Worm (Caenorhabditis elegans) whole organism, mixed stage, embryonic: ENCODE data around the gene srg-6.

Experiments
- blmp-1 ChIP-seq: fragments of 150-350 bp; optimal IDR thresholded peaks from 2 replicates; lab custom pipeline; 2014; ENCODE audit warnings: missing biosample characterization, missing genetic modification characterization
- ces-1 ChIP-seq: fragments of 150-350 bp; optimal IDR thresholded peaks from 2 replicates; lab custom pipeline; 2014; ENCODE audit warnings: missing biosample characterization, missing genetic modification reagents, missing genetic modification characterization
- elt-1 ChIP-seq: sonication (generic microtip); optimal IDR thresholded peaks from 2 replicates; lab custom pipeline; 2017; ENCODE audit warnings: missing genetic modification characterization, mild to moderate bottlenecking, missing compliant biosample characterization, antibody characterized with exemption, moderate library complexity, borderline replicate concordance; ENCODE audit not compliant: insufficient read depth
- lin-13 ChIP-seq: fragments of 150-350 bp; optimal IDR thresholded peaks from 2 replicates; lab custom pipeline; 2014; ENCODE audit warnings: missing biosample characterization, missing genetic modification characterization
- mep-1 ChIP-seq: fragments of 150-350 bp; optimal IDR thresholded peaks from 2 replicates; lab custom pipeline; 2017; ENCODE audit warnings: missing biosample characterization, missing genetic modification reagents, missing genetic modification characterization, inconsistent platforms
- pha-4 ChIP-seq: fragments of 150-350 bp; optimal IDR thresholded peaks from 2 replicates; lab custom pipeline; 2018; ENCODE audit warnings: missing biosample characterization, missing genetic modification reagents, missing genetic modification characterization
- snpc-4 ChIP-seq: fragments of 150-350 bp; optimal IDR thresholded peaks from 2 replicates; lab custom pipeline; 2014; ENCODE audit warnings: missing biosample characterization, missing genetic modification characterization
- unc-120 ChIP-seq: sonication (generic microtip); optimal IDR thresholded peaks from 2 replicates; lab custom pipeline; 2017; ENCODE audit warnings: missing genetic modification characterization, missing compliant biosample characterization; ENCODE audit not compliant: poor library complexity, severe bottlenecking
- unc-39 ChIP-seq: fragments of 150-350 bp; optimal IDR thresholded peaks from 2 replicates; lab custom pipeline; 2014; ENCODE audit warnings: missing biosample characterization, missing genetic modification characterization
- unc-62 ChIP-seq: fragments of 150-350 bp; optimal IDR thresholded peaks from 2 replicates; lab custom pipeline; 2014; ENCODE audit warnings: missing biosample characterization, missing genetic modification reagents, missing genetic modification characterization
- ztf-11 ChIP-seq: fragments of 150-350 bp; optimal IDR thresholded peaks from 2 replicates; lab custom pipeline; 2014; ENCODE audit warnings: missing biosample characterization, missing genetic modification characterization

ce11 chrIII:6268061-6268460 lies 2.2 kb upstream of the srg-6 start, which contains the start of gene srg-7:
- TF ChIP-seq blmp-1 = no peak
- TF ChIP-seq mep-1 (tag; lab: Kevin White, UChicago) = no peak
- no peak for TF ChIP-seq ces-1 (GFP tag; lab: Kevin White, UChicago)
- TF ChIP-seq snpc-4 = no peak
- TF ChIP-seq unc-62 (GFP tag; lab: Kevin White, UChicago) = no peak
- TF ChIP-seq unc-39 = no peak
- no peak for TF ChIP-seq pha-4 (tag; lab: Kevin White, UChicago)
- TF ChIP-seq ztf-11 (tag; lab: Kevin White, UChicago) = no peak
- TF ChIP-seq unc-120 (tag; lab: Kevin White, UChicago) = no peak
- no peak for TF ChIP-seq elt-1 (tag; lab: Kevin White, UChicago)
- TF ChIP-seq lin-13 (tag; lab: Kevin White, UChicago) = no peak
